In the genomic region with DNA sequence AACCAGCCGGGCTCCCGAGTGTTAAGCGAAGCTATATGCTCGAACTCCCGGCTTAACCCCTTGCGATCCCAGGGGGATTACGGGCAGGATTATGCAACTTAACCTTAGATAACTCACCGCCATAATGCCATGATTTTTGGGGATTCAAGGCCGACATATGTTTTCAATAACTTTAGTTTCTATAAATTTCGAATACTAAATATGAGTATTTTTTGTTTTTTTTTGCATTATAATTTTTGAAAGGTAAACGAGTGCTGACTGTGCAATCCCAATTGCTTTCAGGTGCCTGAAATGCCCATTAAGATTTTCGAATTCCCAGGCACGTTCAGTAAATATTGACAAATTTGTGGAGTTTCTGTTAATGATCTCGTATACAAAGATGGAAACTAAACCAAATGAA, we compare ENCODE assay signal across 1 fruit fly cellular context.
TF ChIP-seq lines count a peak whose summit lies in the region.

A gene (minus strand): TSS at position 231 of the 400 bp plus-strand sequence.

TF ChIP-seq in whole organism, embryonic, 481 proteins besides CTCF, POLR2A, EP300 and RAD21 (continued from another document):
- 0 out of 3 replicates have a peak, but pooled peaks have one; percentile 6 for TF ChIP-seq hb (GFP tag; IDR thresholded peaks at IDR 0.05; lab: Robert Waterston, UW; ENCODE audit: partially characterized antibody)
- no peak for TF ChIP-seq CG12659 (GFP tag; optimal IDR thresholded peaks at IDR 0.05; lab: Kevin White, UChicago)
- TF ChIP-seq Pdp1 (GFP tag; optimal IDR thresholded peaks at IDR 0.05; lab: Kevin White, UChicago): peak in 1 of 2 experiments; percentile 6
TF ChIP-seq in whole organism, embryonic: peak in this region for 6.
